Worm (Caenorhabditis elegans): ENCODE measurements around the gene ZK6.8.
A peak's percentile ranks its signal among the peaks of the same experiment; 100 is the strongest.

Gene ZK6.8

ce11 chrV:403028-403427, 21.3 kb downstream of the ZK6.8 start, which contains the start of gene srh-62:
Gene srh-62, minus strand, starts transcription at chrV:403128.
- TF ChIP-seq Y116A8C.19 (tag; optimal IDR thresholded peaks at IDR 0.05; ENCODE audit: borderline replicate concordance): no peak
- TF ChIP-seq efl-1 (optimal IDR thresholded peaks at IDR 0.05): no peak
- TF ChIP-seq efl-1 (GFP tag; optimal IDR thresholded peaks at IDR 0.05 in 1 of 2): no peak
- no peak for TF ChIP-seq nhr-237 (tag; optimal IDR thresholded peaks at IDR 0.05)
- TF ChIP-seq unc-30 (tag; optimal IDR thresholded peaks at IDR 0.05): no peak
- no peak for TF ChIP-seq ceh-88 (GFP tag; IDR thresholded peaks at IDR 0.05)
- TF ChIP-seq hlh-17 (GFP tag; optimal IDR thresholded peaks at IDR 0.05; ENCODE audit: borderline replicate concordance): no peak
- TF ChIP-seq ces-1 (GFP tag; optimal IDR thresholded peaks at IDR 0.05): no peak
- no peak for TF ChIP-seq skn-1 (tag; optimal IDR thresholded peaks at IDR 0.05)
- no peak for TF ChIP-seq egl-27 (tag; optimal IDR thresholded peaks at IDR 0.05)
- no peak for TF ChIP-seq nhr-11 (tag; optimal IDR thresholded peaks at IDR 0.05)
- no peak for TF ChIP-seq tbx-2 (tag; optimal IDR thresholded peaks at IDR 0.05)
- no peak for TF ChIP-seq fkh-8 (tag; optimal IDR thresholded peaks at IDR 0.05)

- TF ChIP-seq sup-37 (GFP tag; optimal IDR thresholded peaks at IDR 0.05) (no peak), nhr-19 (GFP tag; conservative IDR thresholded peaks at IDR 0.05) (no peak), Y116A8C.19 (tag; optimal IDR thresholded peaks at IDR 0.05; ENCODE audit: borderline replicate concordance) (no peak), unc-130 (tag; optimal IDR thresholded peaks at IDR 0.05) (no peak), pax-3 (tag; optimal IDR thresholded peaks at IDR 0.05) (peak; percentile 69), snu-23 (GFP tag; optimal IDR thresholded peaks at IDR 0.05) (no peak), aha-1 (tag; optimal IDR thresholded peaks at IDR 0.05) (no peak), lir-3 (tag; optimal IDR thresholded peaks at IDR 0.05; ENCODE audit: poor library complexity) (no peak), lin-14 (GFP tag; optimal IDR thresholded peaks at IDR 0.05) (no peak), mef-2 (tag; optimal IDR thresholded peaks at IDR 0.05) (no peak), zag-1 (tag; optimal IDR thresholded peaks at IDR 0.05) (no peak), alr-1 (tag; optimal IDR thresholded peaks at IDR 0.05; ENCODE audit: borderline replicate concordance) (no peak), mep-1 (tag; optimal IDR thresholded peaks at IDR 0.05) (no peak), nhr-77 (tag; optimal IDR thresholded peaks at IDR 0.05) (no peak), nhr-47 (tag; optimal IDR thresholded peaks at IDR 0.05) (peak; percentile 70), unc-62 (GFP tag; optimal IDR thresholded peaks at IDR 0.05) (no peak), dsc-1 (tag; optimal IDR thresholded peaks at IDR 0.05) (peak; percentile 80), lin-39 (tag; optimal IDR thresholded peaks at IDR 0.05) (no peak), sox-4 (tag; optimal IDR thresholded peaks at IDR 0.05) (no peak), vab-15 (tag; optimal IDR thresholded peaks at IDR 0.05) (no peak), unc-98 (GFP tag; IDR thresholded peaks at IDR 0.05) (no peak), fkh-8 (tag; optimal IDR thresholded peaks at IDR 0.05) (peak; percentile 90), hlh-17 (GFP tag; optimal IDR thresholded peaks at IDR 0.05; ENCODE audit: borderline replicate concordance) (no peak), fkh-10 (GFP tag; optimal IDR thresholded peaks at IDR 0.05) (no peak), nhr-20 (tag; optimal IDR thresholded peaks at IDR 0.05) (peak; percentile 63), efl-1 (optimal IDR thresholded peaks at IDR 0.05) (no peak), efl-1 (GFP tag; optimal IDR thresholded peaks at IDR 0.05 in 1 of 2) (peak in 1 of 2 experiments; percentile 83), fos-1 (tag; optimal IDR thresholded peaks at IDR 0.05) (no peak), snpc-4 (tag; optimal IDR thresholded peaks at IDR 0.05) (no peak), pqm-1 (tag; optimal IDR thresholded peaks at IDR 0.05) (no peak), unc-30 (tag; optimal IDR thresholded peaks at IDR 0.05) (no peak), nhr-12 (tag; optimal IDR thresholded peaks at IDR 0.05) (no peak), ztf-11 (tag; optimal IDR thresholded peaks at IDR 0.05) (no peak), egl-27 (tag; optimal IDR thresholded peaks at IDR 0.05) (no peak), mab-9 (GFP tag; IDR thresholded peaks at IDR 0.05) (no peak), xbp-1 (tag; optimal IDR thresholded peaks at IDR 0.05) (no peak), dpl-1 (GFP tag; optimal IDR thresholded peaks at IDR 0.05) (no peak), swsn-7 (tag; optimal IDR thresholded peaks at IDR 0.05) (peak; percentile 13), rnt-1 (tag; optimal IDR thresholded peaks at IDR 0.05) (no peak), jun-1 (tag; optimal IDR thresholded peaks at IDR 0.05) (no peak), ces-1 (GFP tag; optimal IDR thresholded peaks at IDR 0.05) (no peak), lin-13 (GFP tag; optimal IDR thresholded peaks at IDR 0.05) (no peak), ama-1 (optimal IDR thresholded peaks at IDR 0.05) (no peak)
Observed at ce11 chrV:404210-404669, 22.5 kb downstream of the ZK6.8 start, which contains the start of gene nhr-252. Gene nhr-252, plus strand, starts transcription at chrV:404619.
